Worm (Caenorhabditis elegans): ENCODE results near the gene his-17.

DNA sequence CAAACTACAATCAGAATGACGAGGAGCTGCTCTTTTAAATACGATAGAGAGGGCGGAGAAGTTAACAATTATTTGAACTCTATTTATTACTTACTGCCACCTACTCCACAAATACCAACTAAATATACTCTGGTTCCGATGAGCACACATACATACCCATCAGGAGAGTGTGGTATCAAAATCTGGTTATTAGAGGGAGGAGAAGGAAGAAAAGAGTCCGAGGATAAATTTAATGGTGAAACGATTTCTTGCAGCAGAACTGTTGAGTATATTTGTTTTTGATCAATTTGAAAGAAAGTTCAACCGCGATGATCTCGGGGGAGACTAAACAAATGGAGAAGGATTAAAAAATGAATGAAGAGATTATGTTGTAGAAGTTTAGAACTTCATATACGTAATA lies 31.2 kb upstream of the his-17 start, which contains the start of gene H14N18.4:
- TF ChIP-seq him-1 (tag; optimal IDR thresholded peaks at IDR 0.05): no peak
- no peak for TF ChIP-seq dao-5 (tag; optimal IDR thresholded peaks at IDR 0.05)

All from whole organism, L4/young adult.